Fruit fly (Drosophila melanogaster): ENCODE measurements around the gene CG33493.

- TF ChIP-seq fd102C (GFP tag; optimal IDR thresholded peaks at IDR 0.05) (no peak), chinmo (GFP tag; IDR thresholded peaks at IDR 0.05; ENCODE audit: partially characterized antibody) (no peak), CG16813 (GFP tag; IDR thresholded peaks at IDR 0.05; ENCODE audit: partially characterized antibody) (no peak), dan (GFP tag; IDR thresholded peaks at IDR 0.05) (no peak), CG15696 (tag; optimal IDR thresholded peaks at IDR 0.05) (peak; percentile 3), CG1233 (GFP tag; optimal IDR thresholded peaks at IDR 0.05) (peak; percentile 58), kay (GFP tag; optimal IDR thresholded peaks at IDR 0.05) (no peak), nerfin-1 (tag; optimal IDR thresholded peaks at IDR 0.05) (peak; percentile 54), Doc3 (GFP tag; IDR thresholded peaks at IDR 0.05; ENCODE audit: partially characterized antibody) (no peak)
Observed at dm6 chr3L:10683899-10684340, 9.0 kb downstream of the CG33493 start.

Data from whole organism, embryonic.